Fruit fly (Drosophila melanogaster): Measurements from ENCODE around the gene CG12811.

The CG12811 gene

DNA sequence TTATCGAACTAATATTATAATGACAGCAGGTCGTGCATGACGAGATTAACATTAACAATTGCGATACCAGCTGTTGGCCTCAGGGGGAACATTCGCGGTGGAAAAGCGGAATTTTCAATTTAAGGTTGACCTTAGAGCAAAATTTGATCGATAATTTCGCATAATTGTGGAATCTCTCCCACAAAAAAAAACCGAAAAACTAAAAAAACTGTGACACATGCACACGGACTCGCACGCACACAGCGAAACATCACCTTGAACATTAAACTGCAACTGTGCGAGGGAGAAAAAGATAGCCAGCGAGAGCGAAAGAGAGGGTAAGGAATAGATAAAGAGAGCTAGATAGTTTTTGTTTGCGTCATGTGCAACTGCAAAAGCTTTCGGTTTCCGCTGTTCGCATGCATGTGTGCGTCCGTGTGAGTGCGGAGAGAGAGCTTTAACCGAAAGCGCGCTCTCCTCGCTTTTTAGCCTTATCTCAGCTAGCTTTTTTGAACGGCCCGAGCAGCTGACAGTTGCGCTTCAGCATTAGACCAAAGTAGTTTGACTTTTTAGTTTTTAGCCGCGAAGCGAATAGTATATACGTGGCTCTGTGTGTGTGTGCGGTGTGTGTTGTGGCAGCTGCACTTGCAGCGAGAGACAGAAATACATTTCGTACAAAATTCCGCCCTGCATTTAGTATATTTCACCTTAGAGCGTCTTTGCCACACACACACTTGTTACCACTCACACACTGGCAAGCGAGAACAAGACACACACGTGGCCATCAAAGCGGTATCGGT is 44.8 kb upstream of the CG12811 start:
- TF ChIP-seq CG34406 (GFP tag; optimal IDR thresholded peaks at IDR 0.05), result no peak
- peak; percentile 38 for TF ChIP-seq fkh (GFP tag; optimal IDR thresholded peaks at IDR 0.05)
- TF ChIP-seq CG6276 (GFP tag; optimal IDR thresholded peaks at IDR 0.05), result peak; percentile 12
- no peak for TF ChIP-seq Gug (GFP tag; IDR thresholded peaks at IDR 0.05)
- TF ChIP-seq topi (GFP tag; optimal IDR thresholded peaks at IDR 0.05), result no peak
- TF ChIP-seq CG16779 (tag; optimal IDR thresholded peaks at IDR 0.05), result peak; percentile 66
- TF ChIP-seq Hr4 (GFP tag; optimal IDR thresholded peaks at IDR 0.05), result no peak
- TF ChIP-seq acj6 (GFP tag; optimal IDR thresholded peaks at IDR 0.05), result no peak
- no peak for TF ChIP-seq dac (GFP tag; optimal IDR thresholded peaks at IDR 0.05)
- TF ChIP-seq Eip78C (GFP tag), result peak; percentile 34
- no peak for TF ChIP-seq CG1621 (tag; optimal IDR thresholded peaks at IDR 0.05)
- no peak for TF ChIP-seq CG6854 (GFP tag; optimal IDR thresholded peaks at IDR 0.05)
- TF ChIP-seq svp (GFP tag), result no peak
- TF ChIP-seq CG15336 (GFP tag; IDR thresholded peaks at IDR 0.05), result peak; percentile 29; the same call in 1 of the 2 replicates
- no peak for TF ChIP-seq Hr38 (GFP tag; optimal IDR thresholded peaks at IDR 0.05)
- TF ChIP-seq eg (GFP tag; IDR thresholded peaks at IDR 0.05), result peak; percentile 52; the same call in 1 of the 3 replicates
- peak in 1 of 2 experiments; percentile 38 for TF ChIP-seq ss (GFP tag; optimal IDR thresholded peaks at IDR 0.05)
- peak; percentile 7 for TF ChIP-seq CG6808 (GFP tag; optimal IDR thresholded peaks at IDR 0.05)
- peak; percentile 3 for TF ChIP-seq net (GFP tag; optimal IDR thresholded peaks at IDR 0.05)
- TF ChIP-seq CG10669 (GFP tag; optimal IDR thresholded peaks at IDR 0.05), result no peak
- no peak for TF ChIP-seq CG8319 (GFP tag; optimal IDR thresholded peaks at IDR 0.05)

- no peak for TF ChIP-seq CG11902 (GFP tag; optimal IDR thresholded peaks at IDR 0.05)
- TF ChIP-seq CG32006 (GFP tag; optimal IDR thresholded peaks at IDR 0.05), result no peak
- TF ChIP-seq Sox15 (GFP tag; optimal IDR thresholded peaks at IDR 0.05), result no peak
- TF ChIP-seq CG16779 (tag; optimal IDR thresholded peaks at IDR 0.05), result no peak
- no peak for TF ChIP-seq Blimp-1 (GFP tag; optimal IDR thresholded peaks at IDR 0.05)
- no peak for TF ChIP-seq OdsH (GFP tag; optimal IDR thresholded peaks at IDR 0.05)
- TF ChIP-seq CG8632 (GFP tag; optimal IDR thresholded peaks at IDR 0.05), result no peak
- no peak for TF ChIP-seq salr (GFP tag; optimal IDR thresholded peaks at IDR 0.05)
- no peak for TF ChIP-seq svp (GFP tag)
- no peak for TF ChIP-seq Hr38 (GFP tag; optimal IDR thresholded peaks at IDR 0.05)
- no peak for TF ChIP-seq CG3032 (tag; optimal IDR thresholded peaks at IDR 0.05)
- no peak for TF ChIP-seq vri (GFP tag; optimal IDR thresholded peaks at IDR 0.05)
Observed at dm6 chr3R:10091513-10091912, 42.9 kb upstream of the CG12811 start.

DNA sequence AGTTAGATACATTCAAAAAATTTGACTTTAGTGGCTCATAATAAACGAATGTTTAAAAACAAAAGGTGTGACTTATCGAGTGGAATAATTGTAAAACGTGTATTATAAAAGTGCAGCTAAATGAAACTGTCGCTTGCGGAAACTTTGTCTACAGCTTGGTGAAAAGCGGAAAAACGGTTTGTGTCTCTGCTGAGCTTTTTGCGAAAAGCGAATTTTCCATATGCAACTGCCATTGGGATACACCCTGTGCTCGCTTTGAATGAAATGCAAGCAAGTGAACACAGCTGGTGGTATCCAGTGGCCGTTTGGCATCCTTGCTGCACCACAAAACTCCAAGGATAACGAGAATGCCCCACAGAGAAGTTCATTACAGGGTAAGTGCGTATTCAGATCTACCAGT is 42.3 kb upstream of the CG12811 start:
- TF ChIP-seq esn (GFP tag; optimal IDR thresholded peaks at IDR 0.05) (no peak), salr (GFP tag; optimal IDR thresholded peaks at IDR 0.05) (no peak), OdsH (GFP tag; optimal IDR thresholded peaks at IDR 0.05) (no peak), Gug (GFP tag; IDR thresholded peaks at IDR 0.05) (no peak)

DNA sequence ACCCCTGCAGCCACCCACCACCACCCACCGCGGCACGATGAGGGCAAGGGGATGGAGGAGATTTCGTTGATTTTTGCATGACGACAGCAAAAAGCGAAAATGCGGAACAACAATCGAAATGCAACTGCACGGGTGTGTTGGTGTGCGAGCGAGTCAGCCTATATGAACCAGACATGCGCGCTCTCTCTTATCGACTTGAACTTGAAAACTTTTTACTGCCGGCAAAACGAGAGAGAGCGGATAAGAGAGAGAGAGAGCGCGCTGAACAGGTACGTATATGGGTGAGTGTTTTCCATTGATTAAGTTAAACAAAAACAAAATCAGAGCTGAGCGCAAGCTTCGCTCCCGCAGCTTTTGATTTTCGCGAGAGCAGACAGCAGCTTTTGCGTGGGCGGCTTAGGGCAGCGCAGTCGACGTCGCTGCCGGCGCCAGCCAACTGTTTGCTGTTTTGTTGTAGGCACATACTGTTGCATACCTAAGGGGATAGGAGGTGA is 40.6 kb upstream of the CG12811 start:
- TF ChIP-seq spab (GFP tag; optimal IDR thresholded peaks at IDR 0.05), result no peak
- TF ChIP-seq lz (GFP tag; optimal IDR thresholded peaks at IDR 0.05), result no peak
- TF ChIP-seq Ets96B (tag; optimal IDR thresholded peaks at IDR 0.05), result no peak
- TF ChIP-seq dsx (GFP tag; optimal IDR thresholded peaks at IDR 0.05; ENCODE audit: poor library complexity, severe bottlenecking), result peak; percentile 27
- TF ChIP-seq Eip75B (GFP tag; optimal IDR thresholded peaks at IDR 0.05), result peak; percentile 36
- no peak for TF ChIP-seq CG34406 (GFP tag; optimal IDR thresholded peaks at IDR 0.05)
- TF ChIP-seq ss (GFP tag; optimal IDR thresholded peaks at IDR 0.05), result peak; percentile 17 to 41
- peak; percentile 14 for TF ChIP-seq Sox102F (GFP tag; optimal IDR thresholded peaks at IDR 0.05)
- TF ChIP-seq Ets21C (GFP tag; optimal IDR thresholded peaks at IDR 0.05), result no peak
- TF ChIP-seq CG3919 (GFP tag; optimal IDR thresholded peaks at IDR 0.05), result no peak
- no peak for TF ChIP-seq Hr4 (GFP tag; optimal IDR thresholded peaks at IDR 0.05)
- TF ChIP-seq CG8632 (GFP tag; optimal IDR thresholded peaks at IDR 0.05), result no peak
- TF ChIP-seq Sox14 (GFP tag; optimal IDR thresholded peaks at IDR 0.05), result peak; percentile 55
- no peak for TF ChIP-seq Hr38 (GFP tag; optimal IDR thresholded peaks at IDR 0.05)
- peak; percentile 44; the same call in 1 of the 2 replicates for TF ChIP-seq CG15336 (GFP tag; IDR thresholded peaks at IDR 0.05)
- peak; percentile 39 for TF ChIP-seq svp (GFP tag)
- peak; percentile 55 for TF ChIP-seq CG6163 (GFP tag; IDR thresholded peaks at IDR 0.05)
- no peak for TF ChIP-seq salr (GFP tag; optimal IDR thresholded peaks at IDR 0.05)
- no peak for TF ChIP-seq net (GFP tag; optimal IDR thresholded peaks at IDR 0.05)
- TF ChIP-seq CG8319 (GFP tag; optimal IDR thresholded peaks at IDR 0.05), result no peak
- TF ChIP-seq Eip93F (GFP tag; optimal IDR thresholded peaks at IDR 0.05), result peak; percentile 55
- TF ChIP-seq Eip78C (GFP tag), result peak; percentile 38
- TF ChIP-seq Blimp-1 (GFP tag; optimal IDR thresholded peaks at IDR 0.05), result peak; percentile 75
- no peak for TF ChIP-seq CG11762 (GFP tag; optimal IDR thresholded peaks at IDR 0.05; ENCODE audit: insufficient read depth)
- no peak for TF ChIP-seq dac (GFP tag; optimal IDR thresholded peaks at IDR 0.05)
